Fruit fly (Drosophila melanogaster) whole organism, wandering third instar larva: ENCODE measurements around the gene Creld.

Experiments used
- Dfd ChIP-seq: fragments of >200 bp; optimal IDR thresholded peaks from 2 replicates; lab custom pipeline; 2017; ENCODE audit warnings: missing biosample characterization, missing genetic modification characterization
- Jra ChIP-seq: sonication (Bioruptor generic); optimal IDR thresholded peaks from 2 replicates; lab custom pipeline; 2016; ENCODE audit warnings: missing biosample characterization, missing genetic modification characterization
- Myc ChIP-seq: fragments of >200 bp; optimal IDR thresholded peaks from 2 replicates; lab custom pipeline; 2017
- N ChIP-seq: fragments of >200 bp; optimal IDR thresholded peaks from 2 replicates; lab custom pipeline; 2018; ENCODE audit warnings: missing biosample characterization, missing external identifiers, missing genetic modification characterization
- OdsH ChIP-seq: fragments of 200-800 bp; sonication (Bioruptor generic); optimal IDR thresholded peaks from 2 replicates; lab custom pipeline; 2016; ENCODE audit warnings: missing biosample characterization, mild to moderate bottlenecking, missing genetic modification characterization
- h ChIP-seq: fragments of 200-800 bp; sonication (Bioruptor generic); optimal IDR thresholded peaks from 3 replicates; lab custom pipeline; 2016; ENCODE audit warnings: missing biosample characterization, mild to moderate bottlenecking, missing genetic modification characterization
- pan ChIP-seq: fragments of >200 bp; optimal IDR thresholded peaks from 2 replicates; lab custom pipeline; 2017
- psq ChIP-seq: fragments of 200-800 bp; sonication (Bioruptor generic); optimal IDR thresholded peaks from 3 replicates; lab custom pipeline; 2017; ENCODE audit warnings: missing biosample characterization, mild to moderate bottlenecking, missing genetic modification characterization, moderate library complexity
- rgr ChIP-seq: fragments of 200-800 bp; sonication (Bioruptor generic); optimal IDR thresholded peaks from 3 replicates; lab custom pipeline; 2016; ENCODE audit warnings: missing biosample characterization, mild to moderate bottlenecking, missing genetic modification characterization
- woc ChIP-seq: sonication (Bioruptor generic); optimal IDR thresholded peaks from 2 replicates; lab custom pipeline; 2016; ENCODE audit warnings: missing biosample characterization, mild to moderate bottlenecking, missing genetic modification characterization

- TF ChIP-seq psq (no peak), woc (GFP tag; lab: Kevin White, UChicago) (no peak), Jra (GFP tag; lab: Kevin White, UChicago) (no peak), N (GFP tag; lab: Kevin White, UChicago) (no peak), Dfd (GFP tag; lab: Kevin White, UChicago) (no peak), Myc (lab: Kevin White, UChicago) (no peak), rgr (no peak), h (GFP tag; lab: Kevin White, UChicago) (no peak), pan (lab: Kevin White, UChicago) (no peak), OdsH (no peak)
These were observed 33.9 kb downstream of the Creld start for dm6 chr2L:136131-136426.
